Fruit fly (Drosophila melanogaster): ENCODE results near the gene out.

Gene out

dm6 chrX:19317058-19317767 is 4.7 kb downstream of the out start (continued):
- TF ChIP-seq CG13894 (tag; optimal IDR thresholded peaks at IDR 0.05) (peak; percentile 43), ac (GFP tag; optimal IDR thresholded peaks at IDR 0.05) (no peak), CG10267 (tag; optimal IDR thresholded peaks at IDR 0.05) (peak; percentile 69), Blimp-1 (GFP tag; optimal IDR thresholded peaks at IDR 0.05) (peak; percentile 74), CG2202 (tag; optimal IDR thresholded peaks at IDR 0.05) (no peak), CG11723 (GFP tag; optimal IDR thresholded peaks at IDR 0.05) (no peak), Lhr (GFP tag; optimal IDR thresholded peaks at IDR 0.05) (no peak), zen (tag; optimal IDR thresholded peaks at IDR 0.05) (peak; percentile 46), ro (GFP tag; IDR thresholded peaks at IDR 0.05) (no peak), CG17361 (GFP tag; IDR thresholded peaks at IDR 0.05) (peak; percentile 79), CG14710 (tag; optimal IDR thresholded peaks at IDR 0.05) (peak; percentile 56), CG18599 (GFP tag; optimal IDR thresholded peaks at IDR 0.05) (peak; percentile 87), CG7271 (tag; optimal IDR thresholded peaks at IDR 0.05) (no peak), CG11560 (tag; IDR thresholded peaks at IDR 0.05) (no peak), CG1602 (GFP tag; optimal IDR thresholded peaks at IDR 0.05) (peak; percentile 23), cas (GFP tag; IDR thresholded peaks at IDR 0.05) (no peak), mam (GFP tag; optimal IDR thresholded peaks at IDR 0.05) (no peak), vfl (GFP tag; optimal IDR thresholded peaks at IDR 0.05) (no peak), CG9932 (GFP tag; IDR thresholded peaks at IDR 0.05) (peak; percentile 48), Spps (tag; optimal IDR thresholded peaks at IDR 0.05) (peak; percentile 54), Dip2 (GFP tag; IDR thresholded peaks at IDR 0.05) (no peak), CG34224 (GFP tag; IDR thresholded peaks at IDR 0.05; ENCODE audit: partially characterized antibody) (no peak), btn (GFP tag; optimal IDR thresholded peaks at IDR 0.05) (no peak), Hr51 (GFP tag; optimal IDR thresholded peaks at IDR 0.05) (peak in 1 of 2 experiments; percentile 80), CG2712 (tag; optimal IDR thresholded peaks at IDR 0.05) (peak; percentile 82), CG13775 (GFP tag; optimal IDR thresholded peaks at IDR 0.05) (peak; percentile 59), CG11695 (GFP tag; IDR thresholded peaks at IDR 0.05) (no peak; the same call in 2 of the 3 replicates), gcm2 (GFP tag; optimal IDR thresholded peaks at IDR 0.05) (no peak), CG14050 (GFP tag; IDR thresholded peaks at IDR 0.05) (peak; percentile 36; the same call in 2 of the 3 replicates), shn (GFP tag; optimal IDR thresholded peaks at IDR 0.05) (no peak), vvl (GFP tag; IDR thresholded peaks at IDR 0.05) (peak; percentile 71), grau (tag; optimal IDR thresholded peaks at IDR 0.05) (peak; percentile 79), CG6813 (GFP tag; optimal IDR thresholded peaks at IDR 0.05) (peak; percentile 58), Gug (GFP tag; IDR thresholded peaks at IDR 0.05) (no peak), Chrac-16 (GFP tag; optimal IDR thresholded peaks at IDR 0.05) (peak; percentile 10), her (GFP tag; optimal IDR thresholded peaks at IDR 0.05) (no peak), gro (GFP tag; optimal IDR thresholded peaks at IDR 0.05) (no peak), amos (GFP tag; IDR thresholded peaks at IDR 0.05; ENCODE audit: partially characterized antibody) (no peak), h (optimal IDR thresholded peaks at IDR 0.05) (no peak), emc (GFP tag; optimal IDR thresholded peaks at IDR 0.05) (no peak), gem (tag; optimal IDR thresholded peaks at IDR 0.05) (peak; percentile 85)

- no peak for TF ChIP-seq CG7987 (GFP tag; optimal IDR thresholded peaks at IDR 0.05)
- no peak for TF ChIP-seq Awh (GFP tag; IDR thresholded peaks at IDR 0.05)
- no peak for TF ChIP-seq Atf-2 (GFP tag; optimal IDR thresholded peaks at IDR 0.05)
- TF ChIP-seq CG18262 (tag; optimal IDR thresholded peaks at IDR 0.05), result no peak
- TF ChIP-seq Hr3 (GFP tag; optimal IDR thresholded peaks at IDR 0.05), result no peak
- TF ChIP-seq CG43689 (GFP tag; IDR thresholded peaks at IDR 0.05), result no peak
- no peak for TF ChIP-seq Dbx (GFP tag; IDR thresholded peaks at IDR 0.05)
- TF ChIP-seq CG31365 (tag; optimal IDR thresholded peaks at IDR 0.05), result no peak
- no peak for TF ChIP-seq CG8924 (tag; optimal IDR thresholded peaks at IDR 0.05)
- TF ChIP-seq BEAF-32 (GFP tag; optimal IDR thresholded peaks at IDR 0.05), result no peak
- no peak for TF ChIP-seq tll (GFP tag; optimal IDR thresholded peaks at IDR 0.05)
- no peak for TF ChIP-seq Lim3 (GFP tag; IDR thresholded peaks at IDR 0.05)
These were observed 5.3 kb downstream of the out start for dm6 chrX:19316583-19316982.

Data from whole organism, embryonic.